Fruit fly (Drosophila melanogaster): ENCODE measurements around the gene fz2.
A peak's percentile ranks its signal among the peaks of the same experiment; 100 is the strongest.

- TF ChIP-seq maf-S (GFP tag; optimal IDR thresholded peaks at IDR 0.05), result no peak
- TF ChIP-seq NK7.1 (GFP tag; optimal IDR thresholded peaks at IDR 0.05), result no peak
- TF ChIP-seq crc (GFP tag; optimal IDR thresholded peaks at IDR 0.05), result no peak
- TF ChIP-seq CG1792 (GFP tag; optimal IDR thresholded peaks at IDR 0.05), result no peak
- TF ChIP-seq YL-1 (GFP tag; optimal IDR thresholded peaks at IDR 0.05), result no peak
- no peak for TF ChIP-seq CG12769 (tag; optimal IDR thresholded peaks at IDR 0.05)
- no peak for TF ChIP-seq so (GFP tag; IDR thresholded peaks at IDR 0.05)
- TF ChIP-seq CG6813 (GFP tag; optimal IDR thresholded peaks at IDR 0.05), result peak; percentile 2
These were observed 57.2 kb downstream of the fz2 start for dm6 chr3L:19177929-19178328.
